Worm (Caenorhabditis elegans): ENCODE measurements around the gene gcs-1.

gcs-1 gene

ce11 chrII:9028096-9028495, 10.0 kb downstream of the gcs-1 start:
- TF ChIP-seq nhr-28 (tag; optimal IDR thresholded peaks at IDR 0.05) (peak; percentile 26), hlh-30 (tag; optimal IDR thresholded peaks at IDR 0.05; ENCODE audit: insufficient read depth) (peak; percentile 36), madf-5 (GFP tag; IDR thresholded peaks at IDR 0.05) (no peak), dve-1 (tag; optimal IDR thresholded peaks at IDR 0.05; ENCODE audit: insufficient read depth) (peak; percentile 35), mxl-3 (GFP tag; optimal IDR thresholded peaks at IDR 0.05) (peak; percentile 37), T20F7.1 (GFP tag; optimal IDR thresholded peaks at IDR 0.05) (no peak)

- TF ChIP-seq unc-62 (GFP tag; optimal IDR thresholded peaks at IDR 0.05 in 1 of 2): peak in 1 of 2 experiments; percentile 23
- TF ChIP-seq unc-62 (tag; optimal IDR thresholded peaks at IDR 0.05): no peak
- no peak for TF ChIP-seq spr-1 (tag; optimal IDR thresholded peaks at IDR 0.05)
Observed at ce11 chrII:9026348-9026747, 11.8 kb downstream of the gcs-1 start.

DNA sequence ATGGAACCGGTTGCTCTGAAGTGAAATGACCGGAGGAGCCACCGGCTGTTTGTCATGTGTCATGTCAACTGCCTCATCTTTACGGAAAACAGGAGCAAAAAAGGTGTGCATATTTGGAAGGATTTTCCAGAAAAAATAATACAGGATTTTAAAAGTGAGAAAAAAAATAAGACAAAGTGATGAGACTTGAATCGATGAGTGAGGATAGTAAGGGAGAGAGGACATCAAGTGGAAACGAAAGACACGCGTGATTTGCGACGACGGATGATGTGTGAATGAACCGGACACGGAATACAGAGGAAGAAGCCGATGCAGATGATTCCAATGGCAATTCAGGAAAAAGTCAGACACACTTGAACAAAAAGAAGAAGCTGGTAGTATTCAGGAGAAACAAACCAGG, 13.8 kb downstream of the gcs-1 start:
- no peak for TF ChIP-seq ctbp-1 (GFP tag; IDR thresholded peaks at IDR 0.05)
- peak; percentile 93 for TF ChIP-seq aha-1 (tag)
- TF ChIP-seq unc-62 (GFP tag; optimal IDR thresholded peaks at IDR 0.05 in 1 of 2): peak in 1 of 2 experiments; percentile 40
- TF ChIP-seq unc-62 (tag; optimal IDR thresholded peaks at IDR 0.05): no peak

DNA sequence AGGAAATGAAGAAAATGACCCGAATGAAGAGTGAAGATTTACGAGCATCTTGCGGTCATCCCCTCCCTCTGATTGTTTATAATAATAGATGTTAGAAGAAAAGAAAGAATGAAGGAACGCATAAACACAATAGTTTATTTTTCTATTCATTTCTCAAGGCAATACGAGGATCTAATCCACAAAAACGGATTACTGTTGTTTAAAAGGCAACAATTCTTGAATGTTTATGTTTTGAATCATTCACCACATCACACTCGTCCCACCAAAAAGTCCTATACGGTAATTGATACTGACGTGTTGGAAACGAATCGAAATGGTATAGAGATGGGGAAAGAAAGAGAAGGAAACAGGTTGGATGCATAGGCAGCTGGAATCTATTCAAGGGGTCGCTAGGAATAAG, 16.5 kb downstream of the gcs-1 start:
- TF ChIP-seq unc-62 (GFP tag; optimal IDR thresholded peaks at IDR 0.05 in 1 of 2) (peak in 1 of 2 experiments; percentile 96), unc-62 (tag; optimal IDR thresholded peaks at IDR 0.05) (no peak), D1046.2 (GFP tag; IDR thresholded peaks at IDR 0.05) (no peak), zag-1 (tag; optimal IDR thresholded peaks at IDR 0.05) (no peak), nhr-111 (GFP tag; optimal IDR thresholded peaks at IDR 0.05) (no peak)

ce11 chrII:9019704-9020103, 18.4 kb downstream of the gcs-1 start, which contains the start of gene dep-1:
Gene dep-1, minus strand, starts transcription at chrII:9019798.
- TF ChIP-seq tra-1 (GFP tag; IDR thresholded peaks at IDR 0.05): no peak
- no peak for TF ChIP-seq unc-62 (GFP tag; optimal IDR thresholded peaks at IDR 0.05 in 1 of 2)
- TF ChIP-seq unc-62 (tag; optimal IDR thresholded peaks at IDR 0.05): no peak
- no peak for TF ChIP-seq fos-1 (tag; optimal IDR thresholded peaks at IDR 0.05)
- no peak for TF ChIP-seq spr-3 (GFP tag; optimal IDR thresholded peaks at IDR 0.05)
- no peak for TF ChIP-seq zag-1 (tag; optimal IDR thresholded peaks at IDR 0.05)
- no peak for TF ChIP-seq dmd-9 (GFP tag; IDR thresholded peaks at IDR 0.05)
- no peak for TF ChIP-seq F44E2.7 (GFP tag; IDR thresholded peaks at IDR 0.05)

DNA sequence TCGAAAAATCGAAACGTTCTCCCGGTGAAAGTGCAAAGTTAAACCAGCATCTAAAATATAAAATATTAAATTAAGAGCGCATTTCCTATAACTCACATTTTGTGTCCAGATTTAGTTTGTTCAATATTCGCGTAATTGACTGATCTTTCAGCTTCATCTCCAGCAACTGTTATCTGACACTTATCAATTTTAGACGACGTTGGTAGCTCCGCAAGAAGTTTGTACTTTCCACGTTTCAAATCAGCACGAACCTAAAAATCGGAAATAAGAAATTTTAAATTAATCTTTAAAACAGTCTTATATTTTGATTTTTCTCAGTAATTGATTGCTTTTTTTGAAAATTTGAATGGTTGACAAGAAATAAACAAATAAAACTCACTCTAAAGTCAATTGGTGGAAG, 20.5 kb downstream of the gcs-1 start:
- TF ChIP-seq tra-1 (GFP tag; IDR thresholded peaks at IDR 0.05) (no peak), unc-62 (GFP tag; optimal IDR thresholded peaks at IDR 0.05 in 1 of 2) (peak in 1 of 2 experiments; percentile 91), unc-62 (tag; optimal IDR thresholded peaks at IDR 0.05) (no peak)

- peak; percentile 10 for TF ChIP-seq pqm-1 (tag; optimal IDR thresholded peaks at IDR 0.05)
- TF ChIP-seq egl-43 (GFP tag; IDR thresholded peaks at IDR 0.05): no peak
- peak; percentile 59 for TF ChIP-seq aha-1 (tag)
- no peak for TF ChIP-seq sdz-12 (GFP tag; optimal IDR thresholded peaks at IDR 0.05)
- TF ChIP-seq hlh-30 (tag; optimal IDR thresholded peaks at IDR 0.05; ENCODE audit: insufficient read depth): peak; percentile 12
- TF ChIP-seq dmd-6 (GFP tag; IDR thresholded peaks at IDR 0.05): 0 out of 2 replicates have a peak, but pooled peaks have one; percentile 20
Observed at ce11 chrII:9014877-9015505, 23.1 kb downstream of the gcs-1 start.

DNA sequence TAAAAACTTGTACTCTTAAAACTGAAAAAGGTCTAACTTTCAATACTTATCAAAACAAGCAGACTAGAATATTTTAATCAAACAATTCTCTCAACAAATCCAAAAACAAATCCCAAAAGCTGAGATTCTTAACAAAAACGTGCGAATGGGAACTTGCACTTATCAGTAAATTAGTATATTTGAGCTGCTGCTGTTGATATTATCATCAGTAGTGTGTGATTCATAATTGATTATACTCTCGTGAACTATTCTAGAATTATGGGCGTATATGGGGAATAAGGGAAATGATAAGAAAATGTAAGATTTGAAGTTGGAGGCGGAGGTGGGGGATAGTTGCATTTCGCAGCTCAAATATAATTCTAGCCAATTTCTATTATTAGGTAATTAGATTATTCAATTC, 23.9 kb downstream of the gcs-1 start:
- TF ChIP-seq daf-8 (GFP tag; IDR thresholded peaks at IDR 0.05): no peak
- TF ChIP-seq nhr-6 (tag; optimal IDR thresholded peaks at IDR 0.05): no peak
- no peak for TF ChIP-seq Y75B8A.6 (GFP tag; IDR thresholded peaks at IDR 0.05)
- TF ChIP-seq mxl-3 (GFP tag; optimal IDR thresholded peaks at IDR 0.05): no peak
- TF ChIP-seq spr-1 (tag; optimal IDR thresholded peaks at IDR 0.05): no peak
- no peak for TF ChIP-seq attf-4 (tag; optimal IDR thresholded peaks at IDR 0.05)
- TF ChIP-seq unc-62 (GFP tag; optimal IDR thresholded peaks at IDR 0.05 in 1 of 2): no peak
- no peak for TF ChIP-seq unc-62 (tag; optimal IDR thresholded peaks at IDR 0.05)
- TF ChIP-seq tra-1 (GFP tag; IDR thresholded peaks at IDR 0.05): no peak

All from whole organism, L4 larva.